Fruit fly (Drosophila melanogaster) whole organism, prepupa: ENCODE results near the gene CG11811.
A peak's percentile ranks its signal among the peaks of the same experiment; 100 is the strongest.

ENCODE experiments used
- Blimp-1 ChIP-seq: fragments of 200-800 bp; sonication (Bioruptor generic); optimal IDR thresholded peaks from 3 replicates; lab custom pipeline; 2017; ENCODE audit warnings: missing biosample characterization, missing genetic modification characterization, mild to moderate bottlenecking, moderate library complexity, missing genetic modification reagents
- CG10669 ChIP-seq: fragments of 200-800 bp; sonication (Bioruptor generic); optimal IDR thresholded peaks from 3 replicates; lab custom pipeline; 2018; ENCODE audit warnings: missing biosample characterization, mild to moderate bottlenecking, missing genetic modification characterization, moderate library complexity
- CG11762 ChIP-seq: fragments of 200-800 bp; sonication (Bioruptor generic); optimal IDR thresholded peaks from 3 replicates; lab custom pipeline; 2016; ENCODE audit warnings: missing biosample characterization, missing genetic modification characterization; ENCODE audit not compliant: insufficient read depth
- CG15336 ChIP-seq: fragments of 200-800 bp; sonication (Bioruptor generic); IDR thresholded peaks from 2 replicates; pipeline ENCODE4 v1.3.6; 2022; ENCODE audit warnings: missing biosample characterization, missing genetic modification characterization
- CG1621 ChIP-seq: fragments of 200-800 bp; sonication (Bioruptor generic); optimal IDR thresholded peaks from 3 replicates; lab custom pipeline; 2018; ENCODE audit warnings: missing biosample characterization, mild to moderate bottlenecking, missing genetic modification characterization
- CG16779 ChIP-seq: fragments of 200-800 bp; sonication (Bioruptor generic); optimal IDR thresholded peaks from 3 replicates; lab custom pipeline; 2017; ENCODE audit warnings: missing biosample characterization, mild to moderate bottlenecking, missing genetic modification characterization
- CG31627 ChIP-seq: fragments of 200-800 bp; sonication (Bioruptor generic); optimal IDR thresholded peaks from 3 replicates; lab custom pipeline; 2016; ENCODE audit warnings: missing biosample characterization, missing genetic modification characterization
- CG32006 ChIP-seq: fragments of 200-800 bp; sonication (Bioruptor generic); optimal IDR thresholded peaks from 3 replicates; lab custom pipeline; 2017; ENCODE audit warnings: missing biosample characterization, mild to moderate bottlenecking, missing genetic modification characterization
- CG34406 ChIP-seq: fragments of 200-800 bp; sonication (Bioruptor generic); optimal IDR thresholded peaks from 3 replicates; lab custom pipeline; 2016; ENCODE audit warnings: missing biosample characterization, missing genetic modification characterization
- CG6163 ChIP-seq: fragments of 200-800 bp; sonication (Bioruptor generic); IDR thresholded peaks from 3 replicates; pipeline ENCODE4 v1.3.6; 2022; ENCODE audit warnings: missing biosample characterization, missing genetic modification characterization
- CG6276 ChIP-seq: fragments of 200-800 bp; sonication (Bioruptor generic); optimal IDR thresholded peaks from 2 replicates; lab custom pipeline; 2017; ENCODE audit warnings: missing biosample characterization, mild to moderate bottlenecking, missing genetic modification characterization
- CG6792 ChIP-seq: fragments of 200-800 bp; sonication (Bioruptor generic); optimal IDR thresholded peaks from 3 replicates; lab custom pipeline; 2016; ENCODE audit warnings: missing biosample characterization, missing genetic modification characterization
- CG6854 ChIP-seq: fragments of 200-800 bp; sonication (Bioruptor generic); optimal IDR thresholded peaks from 2 replicates; lab custom pipeline; 2017; ENCODE audit warnings: missing biosample characterization, mild to moderate bottlenecking, missing genetic modification characterization
- CG8319 ChIP-seq: fragments of 200-800 bp; sonication (Bioruptor generic); optimal IDR thresholded peaks from 3 replicates; lab custom pipeline; 2016; ENCODE audit warnings: missing biosample characterization, missing genetic modification characterization
- CG8632 ChIP-seq: fragments of 200-800 bp; sonication (Bioruptor generic); optimal IDR thresholded peaks from 3 replicates; lab custom pipeline; 2016; ENCODE audit warnings: missing biosample characterization, missing genetic modification characterization
- Eip78C ChIP-seq: fragments of 200-800 bp; sonication (Bioruptor generic); peaks from one replicate; lab custom pipeline; 2016; ENCODE audit warnings: missing biosample characterization, missing genetic modification characterization
- Ets21C ChIP-seq: fragments of 200-800 bp; sonication (Bioruptor generic); optimal IDR thresholded peaks from 3 replicates; lab custom pipeline; 2016; ENCODE audit warnings: missing biosample characterization, missing genetic modification characterization
- Ets96B ChIP-seq: fragments of 200-800 bp; optimal IDR thresholded peaks from 2 replicates; lab custom pipeline; 2019; ENCODE audit warnings: missing biosample characterization, mild to moderate bottlenecking, missing genetic modification characterization, moderate library complexity
- Hr38 ChIP-seq: sonication (Bioruptor generic); optimal IDR thresholded peaks from 2 replicates; lab custom pipeline; 2016; ENCODE audit warnings: missing biosample characterization, missing genetic modification characterization
- Hr4 ChIP-seq: fragments of 200-800 bp; sonication (Bioruptor generic); optimal IDR thresholded peaks from 3 replicates; lab custom pipeline; 2016; ENCODE audit warnings: missing biosample characterization, missing genetic modification characterization
- OdsH ChIP-seq: fragments of 200-800 bp; sonication (Bioruptor generic); optimal IDR thresholded peaks from 3 replicates; lab custom pipeline; 2016; ENCODE audit warnings: missing biosample characterization, missing genetic modification characterization
- Sox102F ChIP-seq: fragments of 200-800 bp; sonication (Bioruptor generic); optimal IDR thresholded peaks from 2 replicates; lab custom pipeline; 2016; ENCODE audit warnings: missing biosample characterization, mild to moderate bottlenecking, missing genetic modification characterization
- Sox14 ChIP-seq: fragments of 200-800 bp; sonication (Bioruptor generic); optimal IDR thresholded peaks from 3 replicates; lab custom pipeline; 2016; ENCODE audit warnings: missing biosample characterization, missing genetic modification characterization
- Sox15 ChIP-seq: fragments of 200-800 bp; sonication (Bioruptor generic); optimal IDR thresholded peaks from 3 replicates; lab custom pipeline; 2016; ENCODE audit warnings: missing biosample characterization, missing genetic modification characterization
- achi ChIP-seq: fragments of 200-800 bp; sonication (Bioruptor generic); optimal IDR thresholded peaks from 3 replicates; lab custom pipeline; 2016; ENCODE audit warnings: missing biosample characterization, missing genetic modification characterization
- dsx ChIP-seq: fragments of 200-800 bp; optimal IDR thresholded peaks from 3 replicates; lab custom pipeline; 2019; ENCODE audit warnings: missing biosample characterization, mild to moderate bottlenecking, missing genetic modification characterization, moderate library complexity; ENCODE audit not compliant: poor library complexity, severe bottlenecking
- eg ChIP-seq: fragments of 200-800 bp; sonication (Bioruptor generic); IDR thresholded peaks from 3 replicates; pipeline ENCODE4 v1.3.6; 2022; ENCODE audit warnings: missing biosample characterization, missing genetic modification characterization
- fd59A ChIP-seq: fragments of 200-800 bp; sonication (Bioruptor generic); optimal IDR thresholded peaks from 2 replicates; lab custom pipeline; 2017; ENCODE audit warnings: missing biosample characterization, mild to moderate bottlenecking, missing genetic modification characterization, missing genetic modification reagents
- fd85E ChIP-seq: fragments of 200-800 bp; sonication (Bioruptor generic); optimal IDR thresholded peaks from 3 replicates; lab custom pipeline; 2016; ENCODE audit warnings: missing biosample characterization, missing genetic modification characterization
- fkh ChIP-seq: fragments of 200-800 bp; sonication (Bioruptor generic); optimal IDR thresholded peaks from 3 replicates; lab custom pipeline; 2017; ENCODE audit warnings: missing biosample characterization, mild to moderate bottlenecking, missing genetic modification characterization, moderate library complexity
- lz ChIP-seq: fragments of 200-800 bp; sonication (Bioruptor generic); optimal IDR thresholded peaks from 3 replicates; lab custom pipeline; 2016; ENCODE audit warnings: missing biosample characterization, missing genetic modification characterization
- salr ChIP-seq, 2 experiments: fragments of 200-800 bp; sonication (Bioruptor generic); optimal IDR thresholded peaks; 3 replicates each; lab custom pipeline; 2016 to 2018; ENCODE audit warnings: missing biosample characterization in 2 of 2, missing genetic modification characterization in 2 of 2, mild to moderate bottlenecking in 1 of 2
- ss ChIP-seq, 2 experiments: fragments of 200-800 bp; sonication (Bioruptor generic); optimal IDR thresholded peaks; 2 replicates in 1 of 2; 3 replicates in 1 of 2; lab custom pipeline; 2017 to 2018; ENCODE audit warnings: mild to moderate bottlenecking in 2 of 2, missing biosample characterization in 2 of 2, missing genetic modification characterization in 2 of 2, moderate library complexity in 1 of 2
- svp ChIP-seq: fragments of 200-800 bp; sonication (Bioruptor generic); peaks from one replicate; lab custom pipeline; 2016; ENCODE audit warnings: missing biosample characterization, missing genetic modification characterization
- topi ChIP-seq: fragments of 200-800 bp; sonication (Bioruptor generic); optimal IDR thresholded peaks from 3 replicates; lab custom pipeline; 2016; ENCODE audit warnings: missing biosample characterization, missing genetic modification characterization
- vri ChIP-seq: fragments of 200-800 bp; sonication (Bioruptor generic); optimal IDR thresholded peaks from 3 replicates; lab custom pipeline; 2016; ENCODE audit warnings: missing biosample characterization, mild to moderate bottlenecking, missing genetic modification characterization

The CG11811 gene

DNA sequence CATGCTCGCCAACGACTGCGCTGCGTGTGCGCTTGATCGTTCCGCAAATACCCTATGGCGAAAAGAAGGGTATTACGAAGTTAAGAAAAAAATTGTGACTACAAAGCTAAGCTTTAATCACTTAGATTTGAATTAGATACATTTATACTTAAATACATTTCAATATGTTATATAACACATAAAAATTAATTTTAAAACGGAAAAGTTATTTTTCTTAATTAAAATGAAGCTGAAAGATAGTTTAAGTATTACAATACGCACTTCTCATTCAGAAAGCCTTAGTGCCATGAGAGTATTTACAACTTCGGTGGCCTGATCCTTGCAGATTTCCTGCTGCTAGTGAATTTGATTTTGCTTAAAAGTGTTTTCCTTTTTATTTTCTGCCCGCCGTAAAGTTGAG is 49.9 kb downstream of the CG11811 start (continued):
- peak; percentile 74 for TF ChIP-seq achi (GFP tag; lab: Kevin White, UChicago)
- TF ChIP-seq topi (GFP tag; lab: Kevin White, UChicago), result peak; percentile 40
- TF ChIP-seq svp, result peak; percentile 68
- TF ChIP-seq Sox102F (GFP tag; lab: Kevin White, UChicago), result peak; percentile 29
- peak; percentile 34 for TF ChIP-seq Sox15
- no peak for TF ChIP-seq ss (GFP tag; optimal IDR thresholded peaks at IDR 0.05; lab: Kevin White, UChicago)
- TF ChIP-seq dsx (GFP tag; lab: Kevin White, UChicago), result peak; percentile 50
- TF ChIP-seq Hr4 (GFP tag; lab: Kevin White, UChicago), result peak; percentile 78
- TF ChIP-seq CG15336 (GFP tag; lab: Robert Waterston, UW), result peak; percentile 67
- TF ChIP-seq CG34406 (GFP tag; lab: Kevin White, UChicago), result peak; percentile 60
- TF ChIP-seq CG6276 (GFP tag; lab: Kevin White, UChicago), result peak; percentile 43
- TF ChIP-seq CG6792 (GFP tag; lab: Kevin White, UChicago), result peak; percentile 20
- no peak for TF ChIP-seq fkh (GFP tag; lab: Kevin White, UChicago)
- TF ChIP-seq Eip78C (GFP tag; lab: Kevin White, UChicago), result peak; percentile 83
- peak; percentile 16 for TF ChIP-seq vri (GFP tag; lab: Kevin White, UChicago)
- TF ChIP-seq fd59A (GFP tag; lab: Kevin White, UChicago), result peak; percentile 57
- no peak; the same call in 2 of the 3 replicates for TF ChIP-seq CG6163 (GFP tag; lab: Robert Waterston, UW)
- TF ChIP-seq CG1621 (tag; lab: Kevin White, UChicago), result peak; percentile 25
- TF ChIP-seq CG11762 (GFP tag; lab: Kevin White, UChicago), result peak; percentile 49
- TF ChIP-seq eg (GFP tag; lab: Robert Waterston, UW), result 0 out of 3 replicates have a peak, but pooled peaks have one; percentile 25
- peak; percentile 21 for TF ChIP-seq Ets21C (GFP tag; lab: Kevin White, UChicago)
- TF ChIP-seq CG10669, result peak; percentile 62
- peak; percentile 74 for TF ChIP-seq Ets96B
- TF ChIP-seq Sox14 (GFP tag; lab: Kevin White, UChicago), result peak; percentile 32
- peak; percentile 73 for TF ChIP-seq OdsH (GFP tag; lab: Kevin White, UChicago)
- TF ChIP-seq CG32006 (GFP tag; lab: Kevin White, UChicago), result peak; percentile 85
- no peak for TF ChIP-seq Hr38
- peak; percentile 38 for TF ChIP-seq CG31627 (GFP tag; lab: Kevin White, UChicago)
- peak; percentile 17 for TF ChIP-seq Blimp-1 (GFP tag; lab: Kevin White, UChicago)
- TF ChIP-seq lz (GFP tag; lab: Kevin White, UChicago), result peak; percentile 37
- peak; percentile 3 for TF ChIP-seq CG16779 (tag; lab: Kevin White, UChicago)
- TF ChIP-seq salr (GFP tag; optimal IDR thresholded peaks at IDR 0.05; lab: Kevin White, UChicago), result peak in 1 of 2 experiments; percentile 63
- TF ChIP-seq CG8632 (GFP tag; lab: Kevin White, UChicago), result peak; percentile 59

DNA sequence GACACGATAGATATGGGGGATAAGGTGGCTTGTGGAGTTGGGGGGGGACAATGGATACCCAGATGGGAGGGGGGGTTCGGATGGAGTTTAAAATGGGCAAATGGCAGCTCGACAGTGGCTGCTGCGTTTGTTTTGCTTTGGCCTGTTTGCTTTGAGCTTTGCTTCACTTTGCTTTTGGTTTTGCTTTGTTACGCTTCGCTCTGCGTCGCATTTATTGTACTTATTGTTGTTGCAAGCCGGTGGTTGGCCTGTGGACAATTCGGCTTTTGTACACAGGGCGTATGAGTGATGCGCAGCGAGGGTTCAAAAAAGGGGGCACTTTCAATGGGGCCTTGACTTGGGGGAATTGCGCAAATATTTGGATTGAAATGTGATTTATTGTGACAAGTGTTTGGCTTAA is 50.3 kb downstream of the CG11811 start:
- TF ChIP-seq CG1621 (tag; lab: Kevin White, UChicago) (no peak), Eip78C (GFP tag; lab: Kevin White, UChicago) (no peak), svp (no peak), CG8319 (GFP tag; lab: Kevin White, UChicago) (no peak), CG6163 (GFP tag; lab: Robert Waterston, UW) (peak; percentile 58), Ets21C (GFP tag; lab: Kevin White, UChicago) (no peak), Sox15 (no peak), CG15336 (GFP tag; lab: Robert Waterston, UW) (no peak), fkh (GFP tag; lab: Kevin White, UChicago) (peak; percentile 44), ss (GFP tag; optimal IDR thresholded peaks at IDR 0.05; lab: Kevin White, UChicago) (no peak), CG6854 (no peak), fd85E (no peak)
